Fruit fly (Drosophila melanogaster) whole organism, prepupa: Measurements from ENCODE around the gene Gr93b.
A peak's percentile ranks its signal among the peaks of the same experiment; 100 is the strongest.

Experiments used
- Blimp-1 ChIP-seq: fragments of 200-800 bp; sonication (Bioruptor generic); optimal IDR thresholded peaks from 3 replicates; lab custom pipeline; 2017; ENCODE audit warnings: missing biosample characterization, missing genetic modification characterization, mild to moderate bottlenecking, moderate library complexity, missing genetic modification reagents
- CG10631 ChIP-seq: fragments of 200-800 bp; sonication (Bioruptor generic); optimal IDR thresholded peaks from 2 replicates; lab custom pipeline; 2016; ENCODE audit warnings: missing biosample characterization, missing genetic modification characterization
- CG10669 ChIP-seq: fragments of 200-800 bp; sonication (Bioruptor generic); optimal IDR thresholded peaks from 3 replicates; lab custom pipeline; 2018; ENCODE audit warnings: missing biosample characterization, mild to moderate bottlenecking, missing genetic modification characterization, moderate library complexity
- CG11294 ChIP-seq: fragments of 200-800 bp; sonication (Bioruptor generic); IDR thresholded peaks from 2 replicates; pipeline ENCODE4 v1.3.6; 2022; ENCODE audit warnings: missing biosample characterization, missing genetic modification characterization
- CG11762 ChIP-seq: fragments of 200-800 bp; sonication (Bioruptor generic); optimal IDR thresholded peaks from 3 replicates; lab custom pipeline; 2016; ENCODE audit warnings: missing biosample characterization, missing genetic modification characterization; ENCODE audit not compliant: insufficient read depth
- CG11902 ChIP-seq: fragments of 200-800 bp; sonication (Bioruptor generic); optimal IDR thresholded peaks from 3 replicates; lab custom pipeline; 2016; ENCODE audit warnings: missing biosample characterization, missing genetic modification characterization
- CG15336 ChIP-seq: fragments of 200-800 bp; sonication (Bioruptor generic); IDR thresholded peaks from 2 replicates; pipeline ENCODE4 v1.3.6; 2022; ENCODE audit warnings: missing biosample characterization, missing genetic modification characterization
- CG1621 ChIP-seq: fragments of 200-800 bp; sonication (Bioruptor generic); optimal IDR thresholded peaks from 3 replicates; lab custom pipeline; 2018; ENCODE audit warnings: missing biosample characterization, mild to moderate bottlenecking, missing genetic modification characterization
- CG16779 ChIP-seq: fragments of 200-800 bp; sonication (Bioruptor generic); optimal IDR thresholded peaks from 3 replicates; lab custom pipeline; 2017; ENCODE audit warnings: missing biosample characterization, mild to moderate bottlenecking, missing genetic modification characterization
- CG31627 ChIP-seq: fragments of 200-800 bp; sonication (Bioruptor generic); optimal IDR thresholded peaks from 3 replicates; lab custom pipeline; 2016; ENCODE audit warnings: missing biosample characterization, missing genetic modification characterization
- CG34406 ChIP-seq: fragments of 200-800 bp; sonication (Bioruptor generic); optimal IDR thresholded peaks from 3 replicates; lab custom pipeline; 2016; ENCODE audit warnings: missing biosample characterization, missing genetic modification characterization
- CG6163 ChIP-seq: fragments of 200-800 bp; sonication (Bioruptor generic); IDR thresholded peaks from 3 replicates; pipeline ENCODE4 v1.3.6; 2022; ENCODE audit warnings: missing biosample characterization, missing genetic modification characterization
- CG6276 ChIP-seq: fragments of 200-800 bp; sonication (Bioruptor generic); optimal IDR thresholded peaks from 2 replicates; lab custom pipeline; 2017; ENCODE audit warnings: missing biosample characterization, mild to moderate bottlenecking, missing genetic modification characterization
- CG6792 ChIP-seq: fragments of 200-800 bp; sonication (Bioruptor generic); optimal IDR thresholded peaks from 3 replicates; lab custom pipeline; 2016; ENCODE audit warnings: missing biosample characterization, missing genetic modification characterization
- CG6808 ChIP-seq: fragments of 200-800 bp; sonication (Bioruptor generic); optimal IDR thresholded peaks from 3 replicates; lab custom pipeline; 2017; ENCODE audit warnings: missing biosample characterization, missing genetic modification characterization, mild to moderate bottlenecking, moderate library complexity, missing genetic modification reagents
- CG6854 ChIP-seq: fragments of 200-800 bp; sonication (Bioruptor generic); optimal IDR thresholded peaks from 2 replicates; lab custom pipeline; 2017; ENCODE audit warnings: missing biosample characterization, mild to moderate bottlenecking, missing genetic modification characterization
- CG7368 ChIP-seq: fragments of 200-800 bp; sonication (Bioruptor generic); optimal IDR thresholded peaks from 3 replicates; lab custom pipeline; 2016; ENCODE audit warnings: missing biosample characterization, missing genetic modification characterization
- CG8319 ChIP-seq: fragments of 200-800 bp; sonication (Bioruptor generic); optimal IDR thresholded peaks from 3 replicates; lab custom pipeline; 2016; ENCODE audit warnings: missing biosample characterization, missing genetic modification characterization
- CG8632 ChIP-seq: fragments of 200-800 bp; sonication (Bioruptor generic); optimal IDR thresholded peaks from 3 replicates; lab custom pipeline; 2016; ENCODE audit warnings: missing biosample characterization, missing genetic modification characterization
- CG9139 ChIP-seq: fragments of 200-800 bp; sonication (Bioruptor generic); optimal IDR thresholded peaks from 3 replicates; lab custom pipeline; 2017; ENCODE audit warnings: missing biosample characterization, mild to moderate bottlenecking, missing genetic modification characterization
- Eip75B ChIP-seq: fragments of 200-800 bp; sonication (Bioruptor generic); optimal IDR thresholded peaks from 3 replicates; lab custom pipeline; 2016; ENCODE audit warnings: missing biosample characterization, missing genetic modification characterization
- Eip93F ChIP-seq: fragments of 200-800 bp; sonication (Bioruptor generic); optimal IDR thresholded peaks from 2 replicates; lab custom pipeline; 2016; ENCODE audit warnings: missing biosample characterization, mild to moderate bottlenecking, missing genetic modification characterization
- Ets96B ChIP-seq: fragments of 200-800 bp; optimal IDR thresholded peaks from 2 replicates; lab custom pipeline; 2019; ENCODE audit warnings: missing biosample characterization, mild to moderate bottlenecking, missing genetic modification characterization, moderate library complexity
- Gug ChIP-seq: fragments of 200-800 bp; sonication (Bioruptor generic); IDR thresholded peaks from 2 replicates; pipeline ENCODE4 v1.3.6; 2022; ENCODE audit warnings: missing biosample characterization, missing genetic modification characterization
- Hr38 ChIP-seq: sonication (Bioruptor generic); optimal IDR thresholded peaks from 2 replicates; lab custom pipeline; 2016; ENCODE audit warnings: missing biosample characterization, missing genetic modification characterization
- Hr39 ChIP-seq: fragments of 200-800 bp; sonication (Bioruptor generic); optimal IDR thresholded peaks from 2 replicates; lab custom pipeline; 2016; ENCODE audit warnings: missing biosample characterization, missing genetic modification characterization
- Lpt ChIP-seq: fragments of 200-800 bp; sonication (Bioruptor generic); optimal IDR thresholded peaks from 3 replicates; lab custom pipeline; 2016; ENCODE audit warnings: missing biosample characterization, missing genetic modification characterization
- Met ChIP-seq: fragments of 200-800 bp; sonication (Bioruptor generic); optimal IDR thresholded peaks from 3 replicates; lab custom pipeline; 2016; ENCODE audit warnings: missing biosample characterization, missing genetic modification characterization
- OdsH ChIP-seq: fragments of 200-800 bp; sonication (Bioruptor generic); optimal IDR thresholded peaks from 3 replicates; lab custom pipeline; 2016; ENCODE audit warnings: missing biosample characterization, missing genetic modification characterization
- Smox ChIP-seq: fragments of 200-800 bp; sonication (Bioruptor generic); optimal IDR thresholded peaks from 3 replicates; lab custom pipeline; 2016; ENCODE audit warnings: missing biosample characterization, missing genetic modification characterization
- Sox14 ChIP-seq: fragments of 200-800 bp; sonication (Bioruptor generic); optimal IDR thresholded peaks from 3 replicates; lab custom pipeline; 2016; ENCODE audit warnings: missing biosample characterization, missing genetic modification characterization
- Sox15 ChIP-seq: fragments of 200-800 bp; sonication (Bioruptor generic); optimal IDR thresholded peaks from 3 replicates; lab custom pipeline; 2016; ENCODE audit warnings: missing biosample characterization, missing genetic modification characterization
- achi ChIP-seq: fragments of 200-800 bp; sonication (Bioruptor generic); optimal IDR thresholded peaks from 3 replicates; lab custom pipeline; 2016; ENCODE audit warnings: missing biosample characterization, missing genetic modification characterization
- acj6 ChIP-seq: fragments of 200-800 bp; sonication (Bioruptor generic); optimal IDR thresholded peaks from 3 replicates; lab custom pipeline; 2016; ENCODE audit warnings: missing biosample characterization, missing genetic modification characterization
- cyc ChIP-seq: fragments of 200-800 bp; sonication (Bioruptor generic); optimal IDR thresholded peaks from 3 replicates; lab custom pipeline; 2016; ENCODE audit warnings: missing biosample characterization, missing genetic modification characterization
- dac ChIP-seq: fragments of 200-800 bp; sonication (Bioruptor generic); optimal IDR thresholded peaks from 2 replicates; lab custom pipeline; 2017; ENCODE audit warnings: missing biosample characterization, mild to moderate bottlenecking, missing genetic modification characterization
- eg ChIP-seq: fragments of 200-800 bp; sonication (Bioruptor generic); IDR thresholded peaks from 3 replicates; pipeline ENCODE4 v1.3.6; 2022; ENCODE audit warnings: missing biosample characterization, missing genetic modification characterization
- fd59A ChIP-seq: fragments of 200-800 bp; sonication (Bioruptor generic); optimal IDR thresholded peaks from 2 replicates; lab custom pipeline; 2017; ENCODE audit warnings: missing biosample characterization, mild to moderate bottlenecking, missing genetic modification characterization, missing genetic modification reagents
- fd85E ChIP-seq: fragments of 200-800 bp; sonication (Bioruptor generic); optimal IDR thresholded peaks from 3 replicates; lab custom pipeline; 2016; ENCODE audit warnings: missing biosample characterization, missing genetic modification characterization
- fkh ChIP-seq: fragments of 200-800 bp; sonication (Bioruptor generic); optimal IDR thresholded peaks from 3 replicates; lab custom pipeline; 2017; ENCODE audit warnings: missing biosample characterization, mild to moderate bottlenecking, missing genetic modification characterization, moderate library complexity
- net ChIP-seq: fragments of 200-800 bp; sonication (Bioruptor generic); optimal IDR thresholded peaks from 3 replicates; lab custom pipeline; 2016; ENCODE audit warnings: missing biosample characterization, missing genetic modification characterization
- pdm3 ChIP-seq: fragments of 200-800 bp; sonication (Bioruptor generic); optimal IDR thresholded peaks from 3 replicates; lab custom pipeline; 2016; ENCODE audit warnings: missing biosample characterization, missing genetic modification characterization
- salr ChIP-seq, 2 experiments: fragments of 200-800 bp; sonication (Bioruptor generic); optimal IDR thresholded peaks; 3 replicates each; lab custom pipeline; 2016 to 2018; ENCODE audit warnings: missing biosample characterization in 2 of 2, missing genetic modification characterization in 2 of 2, mild to moderate bottlenecking in 1 of 2
- spab ChIP-seq: fragments of 200-800 bp; sonication (Bioruptor generic); optimal IDR thresholded peaks from 2 replicates; lab custom pipeline; 2017; ENCODE audit warnings: missing biosample characterization, mild to moderate bottlenecking, missing genetic modification characterization, missing genetic modification reagents
- ss ChIP-seq, 2 experiments: fragments of 200-800 bp; sonication (Bioruptor generic); optimal IDR thresholded peaks; 2 replicates in 1 of 2; 3 replicates in 1 of 2; lab custom pipeline; 2017 to 2018; ENCODE audit warnings: mild to moderate bottlenecking in 2 of 2, missing biosample characterization in 2 of 2, missing genetic modification characterization in 2 of 2, moderate library complexity in 1 of 2
- svp ChIP-seq: fragments of 200-800 bp; sonication (Bioruptor generic); peaks from one replicate; lab custom pipeline; 2016; ENCODE audit warnings: missing biosample characterization, missing genetic modification characterization
- topi ChIP-seq: fragments of 200-800 bp; sonication (Bioruptor generic); optimal IDR thresholded peaks from 3 replicates; lab custom pipeline; 2016; ENCODE audit warnings: missing biosample characterization, missing genetic modification characterization
- vri ChIP-seq: fragments of 200-800 bp; sonication (Bioruptor generic); optimal IDR thresholded peaks from 3 replicates; lab custom pipeline; 2016; ENCODE audit warnings: missing biosample characterization, mild to moderate bottlenecking, missing genetic modification characterization

The Gr93b gene

DNA sequence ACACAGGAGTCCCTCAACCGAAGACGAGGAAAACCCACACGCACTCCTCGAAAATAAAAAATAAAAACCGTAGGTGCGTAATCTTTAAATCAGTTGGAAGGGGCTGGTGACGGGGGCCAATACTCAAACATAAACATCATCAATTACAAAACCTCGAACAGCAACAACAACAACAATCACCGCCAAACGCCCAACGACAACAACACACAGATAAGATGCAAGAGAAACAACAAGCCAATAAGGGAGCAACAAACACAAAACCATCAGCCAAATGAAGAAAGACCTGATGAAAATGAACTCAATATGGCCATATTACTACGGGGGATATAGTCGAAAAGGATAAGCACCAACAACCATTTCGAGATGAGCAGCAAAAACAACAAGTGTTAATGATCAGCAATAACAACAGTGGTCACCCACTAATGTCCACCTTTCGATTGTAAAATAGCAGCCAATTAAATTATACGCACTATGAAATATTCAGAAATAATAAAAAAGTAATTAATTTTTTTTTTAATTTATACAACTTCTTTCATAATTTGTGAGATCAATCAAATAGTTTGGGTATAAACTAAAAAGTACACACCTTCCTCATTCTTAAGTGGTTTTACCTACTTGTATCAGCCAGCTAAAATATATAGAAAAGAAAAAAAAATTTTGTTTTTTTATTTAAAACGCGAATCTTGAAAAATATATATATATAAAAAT, 19.7 kb downstream of the Gr93b start (continued):
- TF ChIP-seq CG31627 (GFP tag; lab: Kevin White, UChicago) (peak; percentile 4), Lpt (GFP tag; lab: Kevin White, UChicago) (peak; percentile 1), CG34406 (GFP tag; lab: Kevin White, UChicago) (peak; percentile 44), CG16779 (tag; lab: Kevin White, UChicago) (no peak), CG10631 (GFP tag; lab: Kevin White, UChicago) (peak; percentile 61), CG10669 (GFP tag; lab: Kevin White, UChicago) (peak; percentile 85), Hr39 (GFP tag; lab: Kevin White, UChicago) (peak; percentile 38), Blimp-1 (GFP tag; lab: Kevin White, UChicago) (peak; percentile 70), CG7368 (GFP tag; lab: Kevin White, UChicago) (peak; percentile 57)

dm6 chr3R:21823076-21823475, 20.5 kb downstream of the Gr93b start:
- TF ChIP-seq CG8632 (GFP tag; lab: Kevin White, UChicago) (peak; percentile 69), pdm3 (GFP tag; lab: Kevin White, UChicago) (no peak), CG11762 (GFP tag; lab: Kevin White, UChicago) (no peak), Hr38 (no peak), CG11902 (GFP tag; lab: Kevin White, UChicago) (no peak), CG10631 (GFP tag; lab: Kevin White, UChicago) (no peak), Eip75B (GFP tag; lab: Kevin White, UChicago) (no peak), CG6276 (GFP tag; lab: Kevin White, UChicago) (no peak), svp (GFP tag; lab: Kevin White, UChicago) (no peak), salr (GFP tag; optimal IDR thresholded peaks at IDR 0.05; lab: Kevin White, UChicago) (no peak), fkh (GFP tag; lab: Kevin White, UChicago) (no peak), Sox14 (no peak), CG9139 (GFP tag; lab: Kevin White, UChicago) (peak; percentile 33), CG10669 (GFP tag; lab: Kevin White, UChicago) (peak; percentile 48), CG7368 (GFP tag; lab: Kevin White, UChicago) (peak; percentile 8), Eip93F (GFP tag; lab: Kevin White, UChicago) (no peak), spab (GFP tag; lab: Kevin White, UChicago) (peak; percentile 38), Sox15 (GFP tag; lab: Kevin White, UChicago) (no peak), CG34406 (GFP tag; lab: Kevin White, UChicago) (peak; percentile 29), acj6 (GFP tag; lab: Kevin White, UChicago) (peak; percentile 13), CG6854 (GFP tag; lab: Kevin White, UChicago) (peak; percentile 78), CG6163 (0 out of 3 replicates have a peak, but pooled peaks have one; percentile 37), CG11294 (GFP tag; lab: Robert Waterston, UW) (no peak), Smox (GFP tag; lab: Kevin White, UChicago) (peak; percentile 27), ss (GFP tag; optimal IDR thresholded peaks at IDR 0.05; lab: Kevin White, UChicago) (peak; percentile 51 to 74), eg (GFP tag; lab: Robert Waterston, UW) (no peak), CG31627 (GFP tag; lab: Kevin White, UChicago) (no peak), net (GFP tag; lab: Kevin White, UChicago) (no peak), CG6808 (GFP tag; lab: Kevin White, UChicago) (peak; percentile 29), fd59A (GFP tag; lab: Kevin White, UChicago) (no peak), cyc (GFP tag; lab: Kevin White, UChicago) (no peak), Met (GFP tag; lab: Kevin White, UChicago) (peak; percentile 8), CG15336 (GFP tag; lab: Robert Waterston, UW) (no peak), dac (GFP tag; lab: Kevin White, UChicago) (no peak), OdsH (no peak), vri (GFP tag; lab: Kevin White, UChicago) (no peak), Hr39 (GFP tag; lab: Kevin White, UChicago) (no peak), CG16779 (tag; lab: Kevin White, UChicago) (no peak), topi (GFP tag; lab: Kevin White, UChicago) (peak; percentile 30), CG1621 (tag; lab: Kevin White, UChicago) (no peak), CG6792 (peak; percentile 44), Ets96B (no peak), achi (GFP tag; lab: Kevin White, UChicago) (peak; percentile 34), fd85E (GFP tag; lab: Kevin White, UChicago) (no peak), CG8319 (no peak), Gug (GFP tag; lab: Robert Waterston, UW) (no peak)
